Worm (Caenorhabditis elegans) whole organism, L1 larva: ENCODE data around the gene R04B3.1.

Experiments used
- F16B12.6 ChIP-seq: fragments of 150-350 bp; optimal IDR thresholded peaks from 2 replicates; lab custom pipeline; 2014; ENCODE audit warnings: missing biosample characterization, missing genetic modification characterization
- aly-2 ChIP-seq: fragments of 150-350 bp; optimal IDR thresholded peaks from 2 replicates; lab custom pipeline; 2014; ENCODE audit warnings: missing biosample characterization, missing genetic modification characterization
- ama-1 ChIP-seq: fragments of 150-350 bp; optimal IDR thresholded peaks from 2 replicates; lab custom pipeline; 2014
- blmp-1 ChIP-seq: fragments of 150-350 bp; optimal IDR thresholded peaks from 2 replicates; lab custom pipeline; 2014; ENCODE audit warnings: missing biosample characterization, missing genetic modification characterization
- ceh-63 ChIP-seq: fragments of 200-800 bp; sonication (Bioruptor generic); optimal IDR thresholded peaks from 2 replicates; lab custom pipeline; 2018; ENCODE audit warnings: mild to moderate bottlenecking, missing genetic modification characterization, missing compliant biosample characterization
- ceh-8 ChIP-seq: fragments of 200-800 bp; sonication (Bioruptor generic); optimal IDR thresholded peaks from 2 replicates; lab custom pipeline; 2018; ENCODE audit warnings: mild to moderate bottlenecking, missing genetic modification characterization, moderate library complexity, missing compliant biosample characterization
- ceh-88 ChIP-seq: fragments of 200-800 bp; sonication (Bioruptor generic); IDR thresholded peaks from 2 replicates; pipeline ENCODE4 v1.3.6; 2022; ENCODE audit warnings: missing genetic modification characterization, missing compliant biosample characterization
- dsc-1 ChIP-seq: sonication (generic microtip); optimal IDR thresholded peaks from 2 replicates; lab custom pipeline; 2016; ENCODE audit warnings: mild to moderate bottlenecking, missing genetic modification characterization, missing compliant biosample characterization
- efl-3 ChIP-seq: fragments of 200-800 bp; sonication (Bioruptor generic); optimal IDR thresholded peaks from 2 replicates; lab custom pipeline; 2018; ENCODE audit warnings: mild to moderate bottlenecking, missing genetic modification characterization, missing compliant biosample characterization
- elt-2 ChIP-seq: sonication (generic microtip); optimal IDR thresholded peaks from 2 replicates; lab custom pipeline; 2016; ENCODE audit warnings: missing genetic modification characterization, mild to moderate bottlenecking, inconsistent platforms, missing compliant biosample characterization, missing genetic modification reagents
- elt-3 ChIP-seq, 6 experiments: fragments of 150-350 bp in 1 of 6; sonication (generic microtip); optimal IDR thresholded peaks; 2 replicates each; lab custom pipeline; 2017 to 2018; ENCODE audit warnings: missing biosample characterization in 6 of 6, missing genetic modification characterization in 6 of 6, inconsistent platforms in 1 of 6
- fos-1 ChIP-seq: fragments of 150-350 bp; optimal IDR thresholded peaks from 2 replicates; lab custom pipeline; 2014; ENCODE audit warnings: missing biosample characterization, missing genetic modification characterization
- irx-1 ChIP-seq: sonication (generic microtip); optimal IDR thresholded peaks from 2 replicates; lab custom pipeline; 2016; ENCODE audit warnings: missing genetic modification characterization, missing compliant biosample characterization
- lin-14 ChIP-seq: fragments of 200-800 bp; sonication (Bioruptor generic); optimal IDR thresholded peaks from 2 replicates; lab custom pipeline; 2018; ENCODE audit warnings: mild to moderate bottlenecking, missing genetic modification characterization, moderate library complexity, missing compliant biosample characterization
- lin-35 ChIP-seq, 2 experiments: fragments of 150-350 bp; optimal IDR thresholded peaks; 2 replicates each; lab custom pipeline; 2014; ENCODE audit warnings: missing biosample characterization in 2 of 2, missing genetic modification characterization in 2 of 2, missing genetic modification reagents in 2 of 2
- lsy-2 ChIP-seq, 2 experiments: fragments of 150-350 bp; optimal IDR thresholded peaks; 2 replicates each; lab custom pipeline; 2014; ENCODE audit warnings: missing biosample characterization in 2 of 2, missing genetic modification characterization in 2 of 2
- mab-9 ChIP-seq: fragments of 200-800 bp; sonication (Bioruptor generic); IDR thresholded peaks from 2 replicates; pipeline ENCODE4 v1.3.6; 2022; ENCODE audit warnings: missing genetic modification reagents, missing genetic modification characterization, missing compliant biosample characterization
- nhr-237 ChIP-seq: fragments of 150-350 bp; optimal IDR thresholded peaks from 2 replicates; lab custom pipeline; 2014; ENCODE audit warnings: missing biosample characterization, missing genetic modification characterization
- nhr-28 ChIP-seq: fragments of 150-350 bp; optimal IDR thresholded peaks from 2 replicates; lab custom pipeline; 2014; ENCODE audit warnings: missing biosample characterization, missing genetic modification characterization
- nhr-47 ChIP-seq: sonication (generic microtip); optimal IDR thresholded peaks from 2 replicates; lab custom pipeline; 2016; ENCODE audit warnings: mild to moderate bottlenecking, missing genetic modification characterization, moderate library complexity, missing compliant biosample characterization
- nhr-71 ChIP-seq: sonication (generic microtip); optimal IDR thresholded peaks from 2 replicates; lab custom pipeline; 2016; ENCODE audit warnings: mild to moderate bottlenecking, missing genetic modification characterization, moderate library complexity, missing compliant biosample characterization
- nhr-77 ChIP-seq: fragments of 150-350 bp; optimal IDR thresholded peaks from 2 replicates; lab custom pipeline; 2014; ENCODE audit warnings: missing biosample characterization, missing genetic modification characterization
- nhr-84 ChIP-seq: sonication (generic microtip); optimal IDR thresholded peaks from 2 replicates; lab custom pipeline; 2017; ENCODE audit warnings: missing biosample characterization, missing genetic modification characterization
- nhr-85 ChIP-seq: sonication (generic microtip); peaks from one replicate; lab custom pipeline; 2016; ENCODE audit warnings: missing genetic modification characterization, inconsistent platforms, missing compliant biosample characterization
- pax-3 ChIP-seq: fragments of 200-800 bp; sonication (Bioruptor generic); optimal IDR thresholded peaks from 2 replicates; lab custom pipeline; 2018; ENCODE audit warnings: mild to moderate bottlenecking, missing genetic modification characterization, moderate library complexity, missing compliant biosample characterization
- snpc-4 ChIP-seq: fragments of 150-350 bp; optimal IDR thresholded peaks from 2 replicates; lab custom pipeline; 2014; ENCODE audit warnings: missing biosample characterization, missing genetic modification characterization
- sup-37 ChIP-seq: fragments of 200-800 bp; sonication (Bioruptor generic); optimal IDR thresholded peaks from 2 replicates; lab custom pipeline; 2018; ENCODE audit warnings: mild to moderate bottlenecking, missing genetic modification characterization, missing compliant biosample characterization
- swsn-7 ChIP-seq: sonication (generic microtip); optimal IDR thresholded peaks from 2 replicates; lab custom pipeline; 2016; ENCODE audit warnings: missing genetic modification characterization, missing compliant biosample characterization
- tbx-2 ChIP-seq: sonication (generic microtip); optimal IDR thresholded peaks from 2 replicates; lab custom pipeline; 2016; ENCODE audit warnings: missing genetic modification characterization, missing compliant biosample characterization
- unc-62 ChIP-seq: fragments of 150-350 bp; optimal IDR thresholded peaks from 2 replicates; lab custom pipeline; 2014; ENCODE audit warnings: missing biosample characterization, missing genetic modification reagents, missing genetic modification characterization
- unc-86 ChIP-seq: sonication (generic microtip); optimal IDR thresholded peaks from 2 replicates; lab custom pipeline; 2016; ENCODE audit warnings: missing genetic modification characterization, missing compliant biosample characterization
- vab-15 ChIP-seq: sonication (generic microtip); optimal IDR thresholded peaks from 2 replicates; lab custom pipeline; 2017; ENCODE audit warnings: missing genotype, mild to moderate bottlenecking, missing genetic modification characterization, missing compliant biosample characterization
- xbp-1 ChIP-seq: sonication (generic microtip); optimal IDR thresholded peaks from 2 replicates; lab custom pipeline; 2016; ENCODE audit warnings: missing genetic modification characterization, missing compliant biosample characterization
- zag-1 ChIP-seq: fragments of 150-350 bp; optimal IDR thresholded peaks from 2 replicates; lab custom pipeline; 2014; ENCODE audit warnings: missing biosample characterization, missing genetic modification characterization
- zip-4 ChIP-seq: fragments of 200-800 bp; sonication (Bioruptor generic); optimal IDR thresholded peaks from 2 replicates; lab custom pipeline; 2018; ENCODE audit warnings: mild to moderate bottlenecking, missing genetic modification characterization, moderate library complexity, missing compliant biosample characterization

R04B3.1 gene

DNA sequence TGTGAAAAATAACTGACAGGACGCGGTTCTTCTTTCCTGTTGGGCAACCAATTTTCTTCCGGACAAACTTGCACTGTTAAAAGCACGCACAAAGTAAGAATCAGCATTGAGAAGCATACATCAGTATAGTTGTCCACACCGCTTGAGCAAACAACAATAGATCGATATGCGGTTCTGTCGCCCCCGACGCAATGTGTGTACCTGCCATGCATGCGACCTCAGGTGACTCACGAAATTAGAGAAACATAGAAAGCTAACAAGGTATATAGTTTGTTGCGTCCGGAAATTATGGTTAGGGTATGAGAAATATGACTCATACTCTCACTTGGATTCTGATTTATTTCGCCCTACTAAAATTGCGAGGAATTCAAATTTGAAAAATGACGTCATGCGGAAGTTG, 11.4 kb upstream of the R04B3.1 start, which contains the start of gene K02E10.6:
Gene K02E10.6 (minus strand): TSS at position 149 of the 400 bp plus-strand sequence.
- peak in 1 of 2 experiments; percentile 23 for TF ChIP-seq lin-35 (GFP tag; optimal IDR thresholded peaks at IDR 0.05; lab: Kevin White, UChicago)
- TF ChIP-seq tbx-2 (tag; lab: Kevin White, UChicago) = no peak
- TF ChIP-seq nhr-77 (tag; lab: Kevin White, UChicago) = no peak
- TF ChIP-seq pax-3 (tag; lab: Kevin White, UChicago) = no peak
- no peak for TF ChIP-seq unc-62 (GFP tag; lab: Kevin White, UChicago)
- TF ChIP-seq ama-1 = no peak
- TF ChIP-seq zag-1 (tag; lab: Kevin White, UChicago) = no peak
- TF ChIP-seq aly-2 (tag; lab: Kevin White, UChicago) = no peak
- TF ChIP-seq mab-9 (GFP tag; lab: Robert Waterston, UW) = no peak
- TF ChIP-seq elt-2 = peak; percentile 14

DNA sequence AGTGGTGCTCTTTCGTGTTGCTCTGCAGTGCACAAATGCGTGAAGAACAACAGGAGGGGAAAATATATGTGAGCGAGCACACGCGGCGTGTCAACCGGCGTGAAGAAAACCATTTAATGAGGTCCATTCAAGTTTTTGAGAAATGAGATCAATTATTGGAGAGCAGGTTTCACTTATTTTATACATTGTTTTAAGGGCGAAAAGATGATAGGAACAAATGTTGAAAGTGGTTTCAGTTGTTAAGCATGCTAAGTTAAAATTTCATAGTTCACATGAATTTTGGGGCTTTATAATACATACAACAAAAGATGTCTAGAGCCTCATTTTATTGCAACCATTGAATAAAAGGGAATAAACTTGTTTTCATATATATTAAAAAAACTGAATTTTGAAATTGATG, 7.6 kb upstream of the R04B3.1 start, which contains the start of gene K02E10.5:
Gene K02E10.5 (minus strand): TSS at position 101 of the 400 bp plus-strand sequence.
- no peak for TF ChIP-seq ceh-88 (GFP tag; lab: Robert Waterston, UW)

DNA sequence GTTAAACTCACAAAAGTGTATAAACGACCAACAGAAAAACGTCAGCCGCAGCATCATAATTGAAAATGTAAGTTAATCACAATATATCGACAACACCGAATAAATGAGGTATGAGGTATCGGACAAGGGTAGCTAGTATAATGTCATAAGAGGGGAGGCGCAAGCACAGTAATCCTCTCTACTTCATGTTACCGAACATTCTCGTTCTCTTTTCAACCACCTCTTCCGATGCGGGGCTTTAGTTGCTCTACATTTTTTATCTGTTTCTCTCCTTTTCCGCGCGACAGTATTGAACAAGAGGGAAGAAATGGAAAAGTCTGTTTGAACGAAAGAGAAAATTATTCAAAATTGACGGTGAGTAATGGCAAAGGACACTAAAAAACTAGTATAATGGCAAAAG, 4.7 kb upstream of the R04B3.1 start, which contains the start of gene R04B3.3:
Gene R04B3.3 (minus strand): TSS at position 101 of the 400 bp plus-strand sequence.
- no peak for TF ChIP-seq elt-3 (tag; optimal IDR thresholded peaks at IDR 0.05; lab: Kevin White, UChicago)
- TF ChIP-seq xbp-1 = no peak

DNA sequence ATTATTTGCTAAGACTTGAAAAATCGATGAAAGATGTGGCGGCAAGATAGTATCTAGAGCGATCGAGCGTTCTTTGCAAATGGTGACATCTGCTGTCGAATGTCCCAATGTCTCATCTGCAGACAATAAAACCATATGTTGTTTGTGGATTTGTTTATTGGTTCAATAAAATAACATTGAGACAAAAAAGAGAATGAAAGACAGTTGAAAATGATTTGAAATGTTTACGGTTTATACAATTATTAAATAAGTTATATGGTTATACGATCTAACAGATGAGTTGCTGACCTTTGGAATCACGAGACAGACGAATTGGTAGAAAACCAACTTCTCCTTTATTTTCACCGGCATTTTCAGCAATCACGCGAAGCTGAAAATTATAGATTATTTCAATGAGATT, 2.4 kb upstream of the R04B3.1 start, which contains the start of gene R04B3.2:
Gene R04B3.2 (minus strand): TSS at position 101 of the 400 bp plus-strand sequence.
- TF ChIP-seq zip-4 (GFP tag; lab: Kevin White, UChicago) (no peak), snpc-4 (tag; lab: Kevin White, UChicago) (no peak), nhr-85 (tag; lab: Kevin White, UChicago) (no peak), dsc-1 (tag; lab: Kevin White, UChicago) (no peak), vab-15 (tag; lab: Kevin White, UChicago) (no peak), nhr-84 (tag; lab: Kevin White, UChicago) (no peak), irx-1 (no peak)

DNA sequence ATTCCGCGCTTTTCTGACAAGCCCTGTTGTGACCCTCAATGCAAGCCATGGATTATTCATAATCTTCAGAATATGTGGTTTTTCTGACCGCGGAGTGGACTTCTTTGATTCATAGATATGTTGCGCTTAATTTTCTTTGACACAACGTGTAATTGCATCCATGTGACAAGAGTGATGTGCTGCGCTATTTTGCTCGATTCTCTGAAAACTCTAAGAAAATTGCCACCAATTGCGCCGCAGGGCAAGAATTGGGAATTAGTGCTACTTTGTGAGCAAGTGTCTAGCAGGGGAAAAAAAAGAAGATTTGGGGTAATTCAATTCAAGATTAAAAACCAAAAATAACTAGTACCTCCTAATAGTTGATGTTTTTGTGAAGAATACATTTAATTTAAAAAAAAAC, 7.1 kb downstream of the R04B3.1 start:
- TF ChIP-seq nhr-47 (peak; percentile 63), efl-3 (GFP tag; lab: Kevin White, UChicago) (no peak), elt-3 (tag; optimal IDR thresholded peaks at IDR 0.05; lab: Kevin White, UChicago) (no peak), nhr-28 (tag; lab: Kevin White, UChicago) (no peak), unc-86 (tag; lab: Kevin White, UChicago) (peak; percentile 24), dsc-1 (tag; lab: Kevin White, UChicago) (peak; percentile 36), ceh-63 (GFP tag; lab: Kevin White, UChicago) (peak; percentile 28), fos-1 (no peak), ceh-88 (GFP tag; lab: Robert Waterston, UW) (peak; percentile 36; the same call in 1 of the 2 replicates), lsy-2 (tag; optimal IDR thresholded peaks at IDR 0.05; lab: Kevin White, UChicago) (no peak), xbp-1 (peak; percentile 1), lin-14 (GFP tag; lab: Kevin White, UChicago) (peak; percentile 83), swsn-7 (peak; percentile 27), F16B12.6 (no peak), nhr-71 (tag; lab: Kevin White, UChicago) (peak; percentile 59), ceh-8 (peak; percentile 79), blmp-1 (tag; lab: Kevin White, UChicago) (no peak), sup-37 (no peak), nhr-237 (no peak)
